Fruit fly (Drosophila melanogaster) whole organism, embryonic: ENCODE measurements around the gene ND-PDSW.

Source experiments
- B-H1 ChIP-seq: fragments of 200-800 bp; sonication (Bioruptor generic); IDR thresholded peaks from 3 replicates; pipeline ENCODE4 v1.3.6; 2022; ENCODE audit warnings: missing biosample characterization, missing genetic modification characterization
- CG11093 ChIP-seq: fragments of 200-800 bp; sonication (Bioruptor generic); IDR thresholded peaks from 3 replicates; pipeline ENCODE4 v1.3.6; 2022; ENCODE audit warnings: missing biosample characterization, missing genetic modification characterization
- CG11695 ChIP-seq: fragments of 200-800 bp; sonication (Bioruptor generic); IDR thresholded peaks from 3 replicates; pipeline ENCODE4 v1.3.6; 2022; ENCODE audit warnings: missing biosample characterization, missing genetic modification characterization
- CG12104 ChIP-seq: fragments of 200-800 bp; sonication (Bioruptor generic); optimal IDR thresholded peaks from 3 replicates; lab custom pipeline; 2016; ENCODE audit warnings: missing biosample characterization, missing genetic modification characterization
- CG12155 ChIP-seq: fragments of 200-800 bp; sonication (Bioruptor generic); optimal IDR thresholded peaks from 3 replicates; lab custom pipeline; 2016; ENCODE audit warnings: missing biosample characterization, missing genetic modification characterization
- CG12769 ChIP-seq: fragments of 200-800 bp; sonication (Bioruptor generic); optimal IDR thresholded peaks from 2 replicates; lab custom pipeline; 2019; ENCODE audit warnings: missing biosample characterization, mild to moderate bottlenecking, missing genetic modification characterization, moderate library complexity
- CG14965 ChIP-seq: fragments of 200-800 bp; sonication (Bioruptor generic); optimal IDR thresholded peaks from 2 replicates; lab custom pipeline; 2016; ENCODE audit warnings: missing biosample characterization, missing genetic modification characterization, borderline replicate concordance
- CG17328 ChIP-seq: fragments of 200-800 bp; sonication (Bioruptor generic); IDR thresholded peaks from 2 replicates; pipeline ENCODE4 v1.3.6; 2022; ENCODE audit warnings: missing biosample characterization, missing genetic modification characterization
- CG18476 ChIP-seq: fragments of 200-800 bp; sonication (Bioruptor generic); optimal IDR thresholded peaks from 2 replicates; lab custom pipeline; 2016; ENCODE audit warnings: missing biosample characterization, mild to moderate bottlenecking, missing genetic modification characterization
- CG2120 ChIP-seq: fragments of 200-800 bp; sonication (Bioruptor generic); optimal IDR thresholded peaks from 3 replicates; lab custom pipeline; 2016; ENCODE audit warnings: missing biosample characterization, missing genetic modification characterization
- CG31388 ChIP-seq: fragments of 200-800 bp; sonication (Bioruptor generic); optimal IDR thresholded peaks from 2 replicates; lab custom pipeline; 2016; ENCODE audit warnings: missing biosample characterization, missing genetic modification characterization
- CG3847 ChIP-seq: fragments of 200-800 bp; sonication (Bioruptor generic); IDR thresholded peaks from 2 replicates; pipeline ENCODE4 v1.3.6; 2022; ENCODE audit warnings: missing biosample characterization, missing genetic modification characterization
- CG4360 ChIP-seq: fragments of 200-800 bp; sonication (Bioruptor generic); IDR thresholded peaks from 2 replicates; pipeline ENCODE4 v1.3.6; 2022; ENCODE audit warnings: missing biosample characterization, missing genetic modification characterization
- CG4404 ChIP-seq: fragments of 200-800 bp; sonication (Bioruptor generic); IDR thresholded peaks from 2 replicates; pipeline ENCODE4 v1.3.6; 2022; ENCODE audit warnings: missing biosample characterization, missing genetic modification characterization
- CG5245 ChIP-seq: fragments of 200-800 bp; sonication (Bioruptor generic); optimal IDR thresholded peaks from 3 replicates; lab custom pipeline; 2016; ENCODE audit warnings: missing biosample characterization, missing genetic modification characterization
- CG8089 ChIP-seq: fragments of 200-800 bp; sonication (Bioruptor generic); optimal IDR thresholded peaks from 3 replicates; lab custom pipeline; 2016; ENCODE audit warnings: missing biosample characterization, missing genetic modification characterization
- CG9609 ChIP-seq: fragments of 200-800 bp; sonication (Bioruptor generic); optimal IDR thresholded peaks from 3 replicates; lab custom pipeline; 2016; ENCODE audit warnings: missing biosample characterization, missing genetic modification characterization
- CG9876 ChIP-seq: fragments of 200-800 bp; sonication (Bioruptor generic); optimal IDR thresholded peaks from 2 replicates; lab custom pipeline; 2016; ENCODE audit warnings: missing biosample characterization, missing genetic modification characterization
- Ets65A ChIP-seq: fragments of 200-800 bp; sonication (Bioruptor generic); peaks from one replicate; lab custom pipeline; 2016; ENCODE audit warnings: missing biosample characterization, missing genetic modification characterization
- Gug ChIP-seq: fragments of 200-800 bp; sonication (Bioruptor generic); IDR thresholded peaks from 4 replicates; pipeline ENCODE4 v1.3.6; 2022; ENCODE audit warnings: missing biosample characterization, missing genetic modification characterization
- Hand ChIP-seq: fragments of 200-800 bp; sonication (Bioruptor generic); optimal IDR thresholded peaks from 2 replicates; lab custom pipeline; 2017; ENCODE audit warnings: mild to moderate bottlenecking, missing biosample characterization, missing genetic modification reagents, missing genetic modification characterization
- Med ChIP-seq: fragments of 200-800 bp; sonication (Bioruptor generic); peaks from one replicate; lab custom pipeline; 2016; ENCODE audit warnings: missing biosample characterization, missing genetic modification characterization, mild to moderate bottlenecking, inconsistent platforms, moderate library complexity
- Sox102F ChIP-seq: fragments of 200-800 bp; sonication (Bioruptor generic); optimal IDR thresholded peaks from 2 replicates; lab custom pipeline; 2018; ENCODE audit warnings: missing biosample characterization, mild to moderate bottlenecking, missing genetic modification characterization, moderate library complexity
- bab2 ChIP-seq: fragments of 200-800 bp; sonication (Bioruptor generic); optimal IDR thresholded peaks from 2 replicates; lab custom pipeline; 2016; ENCODE audit warnings: missing biosample characterization, missing genetic modification characterization
- cas ChIP-seq: fragments of 200-800 bp; sonication (Bioruptor generic); IDR thresholded peaks from 2 replicates; pipeline ENCODE4 v1.3.6; 2022; ENCODE audit warnings: missing biosample characterization, missing genetic modification characterization
- croc ChIP-seq: fragments of 200-800 bp; sonication (Bioruptor generic); conservative IDR thresholded peaks from 3 replicates; pipeline ENCODE4 v1.3.6; 2022; ENCODE audit warnings: missing biosample characterization, missing genetic modification characterization
- dati ChIP-seq: fragments of 200-800 bp; sonication (Bioruptor generic); IDR thresholded peaks from 2 replicates; pipeline ENCODE4 v1.3.6; 2022; ENCODE audit warnings: missing biosample characterization, missing genetic modification characterization
- eyg ChIP-seq: fragments of 200-800 bp; sonication (Bioruptor generic); optimal IDR thresholded peaks from 3 replicates; lab custom pipeline; 2016; ENCODE audit warnings: missing biosample characterization, missing genetic modification characterization
- fd3F ChIP-seq: fragments of 200-800 bp; sonication (Bioruptor generic); optimal IDR thresholded peaks from 2 replicates; lab custom pipeline; 2018; ENCODE audit warnings: missing biosample characterization, mild to moderate bottlenecking, missing genetic modification characterization, moderate library complexity
- ftz-f1 ChIP-seq: fragments of 200-800 bp; sonication (Bioruptor generic); optimal IDR thresholded peaks from 2 replicates; lab custom pipeline; 2016; ENCODE audit warnings: missing biosample characterization, missing genetic modification characterization
- gro ChIP-seq: fragments of 200-800 bp; sonication (Bioruptor generic); optimal IDR thresholded peaks from 2 replicates; lab custom pipeline; 2016; ENCODE audit warnings: missing biosample characterization, missing genetic modification characterization
- hkb ChIP-seq, 2 experiments: fragments of 200-800 bp in 1 of 2; fragments of >200 bp in 1 of 2; sonication (Bioruptor generic) in 1 of 2; IDR thresholded peaks in 1 of 2; optimal IDR thresholded peaks in 1 of 2; 2 replicates each; pipeline versions ENCODE4 v1.3.6 to Lab custom; 2017 to 2022; ENCODE audit warnings: missing biosample characterization in 1 of 2, missing genetic modification characterization in 1 of 2
- jigr1 ChIP-seq: fragments of 200-800 bp; sonication (Bioruptor generic); IDR thresholded peaks from 3 replicates; pipeline ENCODE4 v1.3.6; 2022; ENCODE audit warnings: missing biosample characterization, missing genetic modification characterization
- lola ChIP-seq, 3 experiments: fragments of >200 bp in 2 of 3; fragments of 200-800 bp in 1 of 3; sonication (Bioruptor generic) in 1 of 3; optimal IDR thresholded peaks; 2 replicates each; lab custom pipeline; 2017 to 2019; ENCODE audit warnings: missing biosample characterization in 3 of 3, missing genetic modification characterization in 3 of 3, mild to moderate bottlenecking in 1 of 3, moderate library complexity in 1 of 3
- onecut ChIP-seq: fragments of 200-800 bp; sonication (Bioruptor generic); IDR thresholded peaks from 2 replicates; pipeline ENCODE4 v1.3.6; 2022; ENCODE audit warnings: missing biosample characterization, missing genetic modification characterization
- pan ChIP-seq, 4 experiments: fragments of >200 bp in 3 of 4; fragments of 200-800 bp in 1 of 4; sonication (Bioruptor generic) in 1 of 4; optimal IDR thresholded peaks in 3 of 4; IDR thresholded peaks in 1 of 4; 2 replicates each; pipeline versions ENCODE4 v1.3.6 to Lab custom; 2017 to 2022; ENCODE audit warnings: missing biosample characterization in 2 of 4, missing genetic modification characterization in 2 of 4, mixed read lengths in 1 of 4
- peb ChIP-seq: fragments of 200-800 bp; sonication (Bioruptor generic); IDR thresholded peaks from 2 replicates; pipeline ENCODE4 v1.3.6; 2022; ENCODE audit warnings: missing biosample characterization, missing genetic modification characterization
- pfk ChIP-seq: fragments of 200-800 bp; sonication (Bioruptor generic); optimal IDR thresholded peaks from 2 replicates; lab custom pipeline; 2018; ENCODE audit warnings: missing biosample characterization, mild to moderate bottlenecking, missing genetic modification characterization, moderate library complexity
- pita ChIP-seq: fragments of 200-800 bp; sonication (Bioruptor generic); optimal IDR thresholded peaks from 2 replicates; lab custom pipeline; 2017; ENCODE audit warnings: missing biosample characterization, mild to moderate bottlenecking, missing genetic modification characterization
- prd ChIP-seq, 3 experiments: fragments of >200 bp in 2 of 3; fragments of 200-800 bp in 1 of 3; sonication (Bioruptor generic) in 1 of 3; optimal IDR thresholded peaks in 2 of 3; IDR thresholded peaks in 1 of 3; 2 replicates in 2 of 3; 3 replicates in 1 of 3; pipeline versions ENCODE4 v1.3.6 to Lab custom; 2017 to 2022; ENCODE audit warnings: missing biosample characterization in 1 of 3, missing genetic modification characterization in 1 of 3
- pzg ChIP-seq: fragments of 200-800 bp; sonication (Bioruptor generic); optimal IDR thresholded peaks from 3 replicates; lab custom pipeline; 2018; ENCODE audit warnings: missing biosample characterization, mild to moderate bottlenecking, missing genetic modification characterization, moderate library complexity
- repo ChIP-seq: fragments of 200-800 bp; sonication (Bioruptor generic); optimal IDR thresholded peaks from 2 replicates; lab custom pipeline; 2016; ENCODE audit warnings: missing biosample characterization, missing genetic modification characterization
- rib ChIP-seq: fragments of 200-800 bp; sonication (Bioruptor generic); IDR thresholded peaks from 2 replicates; pipeline ENCODE4 v1.3.6; 2022; ENCODE audit warnings: missing biosample characterization, missing genetic modification characterization
- sc ChIP-seq, 3 experiments: fragments of >200 bp in 2 of 3; fragments of 200-800 bp in 1 of 3; sonication (Bioruptor generic) in 1 of 3; optimal IDR thresholded peaks; 2 replicates in 2 of 3; 3 replicates in 1 of 3; lab custom pipeline; 2017; ENCODE audit warnings: mild to moderate bottlenecking in 1 of 3, missing biosample characterization in 1 of 3, missing genetic modification characterization in 1 of 3, missing genetic modification reagents in 1 of 3
- slou ChIP-seq: fragments of 200-800 bp; sonication (Bioruptor generic); optimal IDR thresholded peaks from 3 replicates; lab custom pipeline; 2016; ENCODE audit warnings: missing biosample characterization, missing genetic modification characterization
- stwl ChIP-seq: fragments of 200-800 bp; sonication (Bioruptor generic); optimal IDR thresholded peaks from 3 replicates; lab custom pipeline; 2018; ENCODE audit warnings: missing biosample characterization, mild to moderate bottlenecking, missing genetic modification characterization, moderate library complexity
- tio ChIP-seq: fragments of 200-800 bp; sonication (Bioruptor generic); optimal IDR thresholded peaks from 2 replicates; lab custom pipeline; 2017; ENCODE audit warnings: missing biosample characterization, missing genetic modification characterization, inconsistent platforms
- trem ChIP-seq: fragments of 200-800 bp; optimal IDR thresholded peaks from 3 replicates; lab custom pipeline; 2019; ENCODE audit warnings: missing biosample characterization, mild to moderate bottlenecking, missing genetic modification characterization, moderate library complexity
- unpg ChIP-seq: fragments of 200-800 bp; sonication (Bioruptor generic); optimal IDR thresholded peaks from 3 replicates; lab custom pipeline; 2018; ENCODE audit warnings: missing biosample characterization, mild to moderate bottlenecking, missing genetic modification characterization, moderate library complexity

The ND-PDSW gene

DNA sequence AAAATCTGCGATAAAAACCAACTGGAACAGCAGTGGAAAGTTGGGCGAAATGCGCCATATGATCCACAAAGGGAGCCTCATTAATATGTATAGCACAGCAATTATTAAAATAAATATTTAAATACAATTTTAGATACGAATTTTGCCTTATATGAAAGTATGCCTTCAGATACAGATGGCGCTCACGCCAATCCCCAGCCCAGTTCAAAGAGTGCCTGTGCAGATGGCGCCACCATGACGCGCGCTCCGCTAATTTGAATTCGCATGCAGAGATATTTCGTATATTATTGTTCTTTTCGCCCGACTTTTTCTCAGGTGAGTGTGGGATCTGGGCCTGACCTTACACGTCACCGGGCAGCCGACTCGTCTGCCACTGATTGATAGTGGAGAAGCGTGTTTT is 6.3 kb downstream of the ND-PDSW start, which contains the start of gene Pgant4 (continued):
- TF ChIP-seq CG4360 (GFP tag; lab: Robert Waterston, UW) (no peak), CG12769 (tag; lab: Kevin White, UChicago) (no peak), jigr1 (GFP tag; lab: Robert Waterston, UW) (no peak), fd3F (GFP tag; lab: Kevin White, UChicago) (peak; percentile 20), sc (optimal IDR thresholded peaks at IDR 0.05; lab: Kevin White, UChicago) (no peak), sc (GFP tag; optimal IDR thresholded peaks at IDR 0.05; lab: Kevin White, UChicago) (no peak), pita (GFP tag; lab: Kevin White, UChicago) (peak; percentile 9), CG2120 (peak; percentile 42), pfk (GFP tag; lab: Kevin White, UChicago) (no peak), gro (no peak), CG5245 (peak; percentile 65), Med (peak; percentile 83), rib (GFP tag; lab: Robert Waterston, UW) (no peak), Gug (GFP tag; lab: Robert Waterston, UW) (peak; percentile 58; the same call in 2 of the 4 replicates), CG12155 (GFP tag; lab: Kevin White, UChicago) (peak; percentile 41), B-H1 (peak; percentile 41; the same call in 1 of the 3 replicates), pzg (GFP tag; lab: Kevin White, UChicago) (peak; percentile 20), CG11695 (GFP tag; lab: Robert Waterston, UW) (no peak), CG12104 (GFP tag; lab: Kevin White, UChicago) (no peak), Sox102F (GFP tag; lab: Kevin White, UChicago) (no peak), CG31388 (no peak), hkb (optimal IDR thresholded peaks at IDR 0.05; lab: Kevin White, UChicago) (no peak), hkb (GFP tag; IDR thresholded peaks at IDR 0.05; lab: Robert Waterston, UW) (no peak), CG18476 (GFP tag; lab: Kevin White, UChicago) (no peak), stwl (tag; lab: Kevin White, UChicago) (peak; percentile 41), CG3847 (peak; percentile 62), bab2 (GFP tag; lab: Kevin White, UChicago) (peak; percentile 48), ftz-f1 (GFP tag; lab: Kevin White, UChicago) (peak; percentile 33), dati (no peak), tio (GFP tag; lab: Kevin White, UChicago) (no peak), Hand (GFP tag; lab: Kevin White, UChicago) (no peak), CG17328 (GFP tag; lab: Robert Waterston, UW) (peak; percentile 60), CG4404 (GFP tag; lab: Robert Waterston, UW) (no peak), Ets65A (peak; percentile 41), croc (GFP tag; lab: Robert Waterston, UW) (peak; percentile 36; the same call in 2 of the 3 replicates), CG9609 (GFP tag; lab: Kevin White, UChicago) (peak; percentile 24), prd (optimal IDR thresholded peaks at IDR 0.05; lab: Kevin White, UChicago) (no peak), prd (GFP tag; IDR thresholded peaks at IDR 0.05; lab: Robert Waterston, UW) (peak; percentile 92), lola (GFP tag; optimal IDR thresholded peaks at IDR 0.05; lab: Kevin White, UChicago) (no peak), trem (tag; lab: Kevin White, UChicago) (no peak), CG8089 (GFP tag; lab: Kevin White, UChicago) (peak; percentile 39), pan (optimal IDR thresholded peaks at IDR 0.05; lab: Kevin White, UChicago) (no peak), pan (GFP tag; optimal IDR thresholded peaks at IDR 0.05 in 1 of 2, IDR thresholded peaks at IDR 0.05 in 1 of 2) (peak in 1 of 2 experiments; percentile 76), slou (peak; percentile 23), CG14965 (GFP tag; lab: Kevin White, UChicago) (no peak), onecut (GFP tag; lab: Robert Waterston, UW) (peak; percentile 82), repo (peak; percentile 8), CG11093 (GFP tag; lab: Robert Waterston, UW) (peak; percentile 48; the same call in 1 of the 3 replicates), cas (GFP tag; lab: Robert Waterston, UW) (no peak), peb (GFP tag; lab: Robert Waterston, UW) (peak; percentile 6; the same call in 1 of the 2 replicates), CG9876 (peak; percentile 32), unpg (GFP tag; lab: Kevin White, UChicago) (peak; percentile 40), eyg (GFP tag; lab: Kevin White, UChicago) (no peak)
